Fruit fly (Drosophila melanogaster): Measurements from ENCODE around the gene TotE.
A peak's percentile ranks its signal among the peaks of the same experiment; 100 is the strongest.

Gene TotE

dm6 chr2L:19895526-19896185 is 17.7 kb downstream of the TotE start (continued):
- peak; percentile 50 for TF ChIP-seq CG18764 (GFP tag; optimal IDR thresholded peaks at IDR 0.05)
- peak; percentile 51 for TF ChIP-seq oc (tag; optimal IDR thresholded peaks at IDR 0.05)
- TF ChIP-seq CG12391 (tag; optimal IDR thresholded peaks at IDR 0.05) = peak; percentile 89
- peak; percentile 63 for TF ChIP-seq kah (GFP tag; optimal IDR thresholded peaks at IDR 0.05)
- no peak for TF ChIP-seq unc-4 (GFP tag; IDR thresholded peaks at IDR 0.05; ENCODE audit: partially characterized antibody)
- peak in 1 of 2 experiments; percentile 82 for TF ChIP-seq eve (GFP tag; optimal IDR thresholded peaks at IDR 0.05)
- peak; percentile 75 for TF ChIP-seq sqz (GFP tag; optimal IDR thresholded peaks at IDR 0.05)
- TF ChIP-seq CG10209 (GFP tag; optimal IDR thresholded peaks at IDR 0.05) = peak; percentile 81
- peak; percentile 53 for TF ChIP-seq CG6854 (GFP tag; optimal IDR thresholded peaks at IDR 0.05)
- peak; percentile 21 for TF ChIP-seq sug (tag; optimal IDR thresholded peaks at IDR 0.05)
- TF ChIP-seq z (GFP tag; IDR thresholded peaks at IDR 0.05) = peak; percentile 18; the same call in 1 of the 3 replicates
- TF ChIP-seq unpg (GFP tag; optimal IDR thresholded peaks at IDR 0.05) = peak; percentile 74
- TF ChIP-seq ftz-f1 (GFP tag; optimal IDR thresholded peaks at IDR 0.05) = no peak
- TF ChIP-seq Elba2 (GFP tag; optimal IDR thresholded peaks at IDR 0.05) = no peak
- no peak for TF ChIP-seq NC2β (GFP tag; optimal IDR thresholded peaks at IDR 0.05)
- peak; percentile 87 for TF ChIP-seq sens (GFP tag)
- no peak for TF ChIP-seq BEAF-32 (GFP tag; optimal IDR thresholded peaks at IDR 0.05)
- no peak for TF ChIP-seq vfl (GFP tag; optimal IDR thresholded peaks at IDR 0.05)
- 0 out of 2 replicates have a peak, but pooled peaks have one; percentile 16 for TF ChIP-seq CG31224 (GFP tag; IDR thresholded peaks at IDR 0.05)
- TF ChIP-seq repo (GFP tag; optimal IDR thresholded peaks at IDR 0.05) = no peak
- TF ChIP-seq btn (GFP tag; optimal IDR thresholded peaks at IDR 0.05) = no peak
- TF ChIP-seq trh (GFP tag; optimal IDR thresholded peaks at IDR 0.05) = no peak
- peak; percentile 67 for TF ChIP-seq trem (tag; optimal IDR thresholded peaks at IDR 0.05)
- TF ChIP-seq Gsc (GFP tag; IDR thresholded peaks at IDR 0.05) = no peak
- TF ChIP-seq CkIIα-i1 (GFP tag; IDR thresholded peaks at IDR 0.05) = no peak
- no peak for TF ChIP-seq CG17912 (GFP tag; optimal IDR thresholded peaks at IDR 0.05)
- no peak for TF ChIP-seq pros (GFP tag; optimal IDR thresholded peaks at IDR 0.05)
- TF ChIP-seq Mrtf (GFP tag; IDR thresholded peaks at IDR 0.05) = no peak; the same call in 2 of the 3 replicates
- TF ChIP-seq wdn (GFP tag; IDR thresholded peaks at IDR 0.05) = no peak
- TF ChIP-seq CG11723 (GFP tag; optimal IDR thresholded peaks at IDR 0.05) = peak; percentile 69
- no peak for TF ChIP-seq dm (GFP tag; optimal IDR thresholded peaks at IDR 0.05)
- TF ChIP-seq CG10979 (tag; optimal IDR thresholded peaks at IDR 0.05) = peak; percentile 89
- TF ChIP-seq Nf-YC (tag; optimal IDR thresholded peaks at IDR 0.05) = peak; percentile 62
- no peak for TF ChIP-seq fd102C (GFP tag; optimal IDR thresholded peaks at IDR 0.05)
- TF ChIP-seq tap (tag; optimal IDR thresholded peaks at IDR 0.05) = peak; percentile 51
- no peak for TF ChIP-seq wek (GFP tag; optimal IDR thresholded peaks at IDR 0.05)
- peak; percentile 55 for TF ChIP-seq CG30431 (GFP tag; optimal IDR thresholded peaks at IDR 0.05)
- no peak for TF ChIP-seq fu2 (GFP tag; optimal IDR thresholded peaks at IDR 0.05)
- peak; percentile 92 for TF ChIP-seq Jarid2 (GFP tag; optimal IDR thresholded peaks at IDR 0.05)
- TF ChIP-seq grn (GFP tag; optimal IDR thresholded peaks at IDR 0.05) = peak; percentile 74
- peak; percentile 79 for TF ChIP-seq Blimp-1 (GFP tag; optimal IDR thresholded peaks at IDR 0.05)
- peak in 1 of 2 experiments; percentile 26 for TF ChIP-seq crp (GFP tag; optimal IDR thresholded peaks at IDR 0.05)
- TF ChIP-seq Ravus (GFP tag; IDR thresholded peaks at IDR 0.05) = peak; percentile 1; the same call in 1 of the 2 replicates
- TF ChIP-seq Asciz (GFP tag; optimal IDR thresholded peaks at IDR 0.05) = peak; percentile 81
- TF ChIP-seq Ets97D (GFP tag; optimal IDR thresholded peaks at IDR 0.05) = no peak
- peak; percentile 76 for TF ChIP-seq salm (tag; optimal IDR thresholded peaks at IDR 0.05)
- no peak for TF ChIP-seq CHES-1-like (GFP tag; optimal IDR thresholded peaks at IDR 0.05)
- TF ChIP-seq caup (GFP tag; optimal IDR thresholded peaks at IDR 0.05; ENCODE audit: severe bottlenecking) = peak; percentile 54
- TF ChIP-seq Lhr (GFP tag; optimal IDR thresholded peaks at IDR 0.05) = peak; percentile 14

Data from whole organism, embryonic.